Worm (Caenorhabditis elegans) whole organism, L4 larva: ENCODE data around the gene C32D5.11.

Experiments used
- F49E8.2 ChIP-seq: sonication (generic microtip); optimal IDR thresholded peaks from 2 replicates; lab custom pipeline; 2016; ENCODE audit warnings: missing compliant biosample characterization, mild to moderate bottlenecking, missing genetic modification characterization, borderline replicate concordance
- T20F7.1 ChIP-seq: fragments of 200-800 bp; sonication (Bioruptor generic); optimal IDR thresholded peaks from 2 replicates; lab custom pipeline; 2018; ENCODE audit warnings: mild to moderate bottlenecking, missing genetic modification characterization, missing compliant biosample characterization
- T26A8.4 ChIP-seq: fragments of 200-800 bp; sonication (Bioruptor generic); IDR thresholded peaks from 2 replicates; pipeline ENCODE4 v1.3.6; 2022; ENCODE audit warnings: missing genetic modification characterization, missing compliant biosample characterization
- Y75B8A.6 ChIP-seq: fragments of 200-800 bp; sonication (Bioruptor generic); IDR thresholded peaks from 2 replicates; pipeline ENCODE4 v1.3.6; 2022; ENCODE audit warnings: missing genetic modification reagents, missing genetic modification characterization, missing compliant biosample characterization
- ZK546.5 ChIP-seq, 2 experiments: sonication (generic microtip); optimal IDR thresholded peaks; 2 replicates each; lab custom pipeline; 2017; ENCODE audit warnings: missing biosample characterization in 2 of 2, missing genetic modification characterization in 2 of 2
- aha-1 ChIP-seq: fragments of 150-350 bp; peaks from one replicate; lab custom pipeline; 2014; ENCODE audit warnings: missing biosample characterization, missing genetic modification characterization
- aly-2 ChIP-seq: sonication (generic microtip); optimal IDR thresholded peaks from 2 replicates; lab custom pipeline; 2018; ENCODE audit warnings: missing biosample characterization, missing genetic modification characterization
- ceh-28 ChIP-seq: fragments of 150-350 bp; optimal IDR thresholded peaks from 2 replicates; lab custom pipeline; 2014; ENCODE audit warnings: missing biosample characterization, missing genetic modification reagents, missing genetic modification characterization
- ceh-44 ChIP-seq: fragments of 200-800 bp; sonication (Bioruptor generic); IDR thresholded peaks from 2 replicates; pipeline ENCODE4 v1.3.6; 2022; ENCODE audit warnings: missing genetic modification reagents, missing genetic modification characterization, missing compliant biosample characterization
- ceh-82 ChIP-seq: sonication (generic microtip); optimal IDR thresholded peaks from 2 replicates; lab custom pipeline; 2017; ENCODE audit warnings: missing biosample characterization, missing genetic modification characterization
- daf-8 ChIP-seq: fragments of 200-800 bp; sonication (Bioruptor generic); IDR thresholded peaks from 2 replicates; pipeline ENCODE4 v1.3.6; 2022; ENCODE audit warnings: missing genetic modification characterization, missing compliant biosample characterization
- dmd-9 ChIP-seq: fragments of 200-800 bp; sonication (Bioruptor generic); IDR thresholded peaks from 2 replicates; pipeline ENCODE4 v1.3.6; 2022; ENCODE audit warnings: missing genetic modification reagents, missing genetic modification characterization, missing compliant biosample characterization
- duxl-1 ChIP-seq: sonication (generic microtip); optimal IDR thresholded peaks from 2 replicates; lab custom pipeline; 2016; ENCODE audit warnings: mild to moderate bottlenecking, missing genetic modification characterization, moderate library complexity, missing compliant biosample characterization; ENCODE audit not compliant: poor library complexity
- egl-27 ChIP-seq: sonication (generic microtip); optimal IDR thresholded peaks from 3 replicates; lab custom pipeline; 2017; ENCODE audit warnings: missing biosample characterization, missing genetic modification reagents, missing genetic modification characterization
- egl-43 ChIP-seq: fragments of 200-800 bp; sonication (Bioruptor generic); IDR thresholded peaks from 2 replicates; pipeline ENCODE4 v1.3.6; 2022; ENCODE audit warnings: missing genetic modification reagents, missing genetic modification characterization, missing compliant biosample characterization
- fos-1 ChIP-seq: fragments of 150-350 bp; optimal IDR thresholded peaks from 2 replicates; lab custom pipeline; 2014; ENCODE audit warnings: missing biosample characterization, missing genetic modification characterization
- hif-1 ChIP-seq, 2 experiments: sonication (generic microtip); optimal IDR thresholded peaks; 2 replicates each; lab custom pipeline; 2016 to 2017; ENCODE audit warnings: missing compliant biosample characterization in 2 of 2, missing genetic modification characterization in 2 of 2, missing genetic modification reagents in 2 of 2, missing genotype in 2 of 2, mild to moderate bottlenecking in 1 of 2
- hmg-1.1 ChIP-seq: fragments of 200-800 bp; sonication (Bioruptor generic); IDR thresholded peaks from 2 replicates; pipeline ENCODE4 v1.3.6; 2022; ENCODE audit warnings: missing genetic modification reagents, missing genetic modification characterization, missing compliant biosample characterization
- jun-1 ChIP-seq: fragments of 150-350 bp; optimal IDR thresholded peaks from 2 replicates; lab custom pipeline; 2014; ENCODE audit warnings: missing biosample characterization, missing genetic modification reagents, missing genetic modification characterization
- lin-38 ChIP-seq: fragments of 200-800 bp; sonication (Bioruptor generic); IDR thresholded peaks from 2 replicates; pipeline ENCODE4 v1.3.6; 2022; ENCODE audit warnings: missing genetic modification reagents, missing genetic modification characterization, missing compliant biosample characterization
- madf-9 ChIP-seq: fragments of 200-800 bp; sonication (Bioruptor generic); conservative IDR thresholded peaks from 2 replicates; pipeline ENCODE4 v1.3.6; 2022; ENCODE audit warnings: missing genetic modification reagents, missing genetic modification characterization, missing compliant biosample characterization
- mes-2 ChIP-seq: sonication (generic microtip); optimal IDR thresholded peaks from 2 replicates; lab custom pipeline; 2016; ENCODE audit warnings: missing genotype, mild to moderate bottlenecking, missing genetic modification characterization, missing compliant biosample characterization; ENCODE audit not compliant: poor library complexity, severe bottlenecking
- mxl-2 ChIP-seq: fragments of 200-800 bp; sonication (Bioruptor generic); conservative IDR thresholded peaks from 2 replicates; pipeline ENCODE4 v1.3.6; 2022; ENCODE audit warnings: missing genetic modification reagents, missing genetic modification characterization, missing compliant biosample characterization
- nhr-111 ChIP-seq: fragments of 200-800 bp; sonication (Bioruptor generic); optimal IDR thresholded peaks from 2 replicates; lab custom pipeline; 2018; ENCODE audit warnings: mild to moderate bottlenecking, missing genetic modification characterization, missing compliant biosample characterization
- nhr-237 ChIP-seq: sonication (generic microtip); optimal IDR thresholded peaks from 2 replicates; lab custom pipeline; 2017; ENCODE audit warnings: missing biosample characterization, missing genetic modification characterization
- nhr-25 ChIP-seq: sonication (generic microtip); optimal IDR thresholded peaks from 2 replicates; lab custom pipeline; 2017; ENCODE audit warnings: missing genetic modification characterization, mild to moderate bottlenecking, missing compliant biosample characterization, antibody characterized with exemption, moderate library complexity, borderline replicate concordance; ENCODE audit not compliant: insufficient read depth
- nhr-48 ChIP-seq: sonication (generic microtip); optimal IDR thresholded peaks from 2 replicates; lab custom pipeline; 2016; ENCODE audit warnings: mild to moderate bottlenecking, missing genetic modification characterization, missing compliant biosample characterization
- nhr-76 ChIP-seq: fragments of 150-350 bp; optimal IDR thresholded peaks from 2 replicates; lab custom pipeline; 2014; ENCODE audit warnings: missing biosample characterization, missing genetic modification characterization
- php-3 ChIP-seq: fragments of 200-800 bp; sonication (Bioruptor generic); IDR thresholded peaks from 2 replicates; pipeline ENCODE4 v1.3.6; 2022; ENCODE audit warnings: missing genetic modification reagents, missing genetic modification characterization, missing compliant biosample characterization
- rbr-2 ChIP-seq: sonication (generic microtip); optimal IDR thresholded peaks from 2 replicates; lab custom pipeline; 2016; ENCODE audit warnings: missing genotype, missing genetic modification characterization, missing compliant biosample characterization
- unc-62 ChIP-seq, 3 experiments: fragments of 150-350 bp in 1 of 3; sonication (generic microtip); optimal IDR thresholded peaks in 2 of 3; peaks in 1 of 3; 1 replicate in 1 of 3; 2 replicates in 2 of 3; lab custom pipeline; 2014 to 2017; ENCODE audit warnings: missing biosample characterization in 3 of 3, missing genetic modification characterization in 3 of 3, missing genetic modification reagents in 3 of 3, missing genotype in 1 of 3
- zag-1 ChIP-seq: fragments of 150-350 bp; optimal IDR thresholded peaks from 2 replicates; lab custom pipeline; 2014; ENCODE audit warnings: missing biosample characterization, missing genetic modification characterization
- zfp-3 ChIP-seq: fragments of 200-800 bp; sonication (Bioruptor generic); conservative IDR thresholded peaks from 2 replicates; pipeline ENCODE4 v1.3.6; 2022; ENCODE audit warnings: missing genetic modification reagents, missing genetic modification characterization, missing compliant biosample characterization
- zip-2 ChIP-seq: fragments of 150-350 bp; optimal IDR thresholded peaks from 2 replicates; lab custom pipeline; 2014; ENCODE audit warnings: missing biosample characterization, missing genetic modification characterization

Gene C32D5.11

ce11 chrII:6320655-6321388 is 34.4 kb downstream of the C32D5.11 start, which contains the start of gene efr-3 (continued):
- TF ChIP-seq aha-1 (tag; lab: Kevin White, UChicago) (peak; percentile 88), nhr-48 (no peak), rbr-2 (peak; percentile 20), ZK546.5 (tag; optimal IDR thresholded peaks at IDR 0.05; lab: Kevin White, UChicago) (no peak), nhr-25 (tag; lab: Kevin White, UChicago) (no peak), T20F7.1 (GFP tag; lab: Kevin White, UChicago) (no peak), egl-43 (no peak), ceh-82 (tag; lab: Kevin White, UChicago) (no peak), ceh-44 (GFP tag; lab: Robert Waterston, UW) (no peak), mxl-2 (GFP tag; lab: Robert Waterston, UW) (no peak), egl-27 (tag; lab: Kevin White, UChicago) (no peak), zfp-3 (GFP tag; lab: Robert Waterston, UW) (no peak), lin-38 (GFP tag; lab: Robert Waterston, UW) (peak; percentile 93), F49E8.2 (tag; lab: Kevin White, UChicago) (no peak), Y75B8A.6 (GFP tag; lab: Robert Waterston, UW) (no peak), nhr-237 (no peak), hmg-1.1 (0 out of 2 replicates have a peak, but pooled peaks have one; percentile 16), T26A8.4 (GFP tag; lab: Robert Waterston, UW) (no peak), ceh-28 (tag; lab: Kevin White, UChicago) (no peak), dmd-9 (GFP tag; lab: Robert Waterston, UW) (no peak), php-3 (GFP tag; lab: Robert Waterston, UW) (no peak), madf-9 (no peak), hif-1 (tag; optimal IDR thresholded peaks at IDR 0.05; lab: Kevin White, UChicago) (no peak), zip-2 (tag; lab: Kevin White, UChicago) (no peak), zag-1 (tag; lab: Kevin White, UChicago) (no peak), mes-2 (tag; lab: Kevin White, UChicago) (peak; percentile 40), jun-1 (tag; lab: Kevin White, UChicago) (no peak), duxl-1 (tag; lab: Kevin White, UChicago) (no peak), nhr-76 (tag; lab: Kevin White, UChicago) (no peak)

ce11 chrII:6311888-6312287 is 43.4 kb downstream of the C32D5.11 start:
- peak; percentile 70 for TF ChIP-seq aha-1 (tag; lab: Kevin White, UChicago)
- no peak for TF ChIP-seq nhr-111 (GFP tag; lab: Kevin White, UChicago)
- TF ChIP-seq aly-2 (tag; lab: Kevin White, UChicago), result no peak
- TF ChIP-seq fos-1 (tag; lab: Kevin White, UChicago), result no peak
- TF ChIP-seq, all 104 proteins: peak for 1

ce11 chrII:6311459-6311858 is 43.8 kb downstream of the C32D5.11 start:
- TF ChIP-seq daf-8 (GFP tag; lab: Robert Waterston, UW) (no peak), unc-62 (GFP tag; optimal IDR thresholded peaks at IDR 0.05 in 1 of 2; lab: Kevin White, UChicago) (peak in 1 of 2 experiments; percentile 44), unc-62 (tag; optimal IDR thresholded peaks at IDR 0.05; lab: Kevin White, UChicago) (no peak), ZK546.5 (tag; optimal IDR thresholded peaks at IDR 0.05; lab: Kevin White, UChicago) (no peak)

ce11 chrII:6309198-6309597 is 46.0 kb downstream of the C32D5.11 start, which contains the start of gene glb-10:
Gene glb-10 (minus strand): TSS chrII:6309298.
- no peak for TF ChIP-seq Y75B8A.6 (GFP tag; lab: Robert Waterston, UW)
- peak; percentile 80 for TF ChIP-seq aha-1 (tag; lab: Kevin White, UChicago)
